Fruit fly (Drosophila melanogaster): ENCODE results near the gene PGRP-LC.

- TF ChIP-seq ATbp (GFP tag; optimal IDR thresholded peaks at IDR 0.05) (no peak), lmd (GFP tag; IDR thresholded peaks at IDR 0.05) (no peak), Dfd (GFP tag; optimal IDR thresholded peaks at IDR 0.05) (no peak), CG17328 (GFP tag; IDR thresholded peaks at IDR 0.05) (no peak), so (GFP tag; IDR thresholded peaks at IDR 0.05) (no peak), fd3F (GFP tag; optimal IDR thresholded peaks at IDR 0.05) (no peak), Poxn (GFP tag; IDR thresholded peaks at IDR 0.05) (no peak), psq (GFP tag; optimal IDR thresholded peaks at IDR 0.05) (no peak)
Measured at dm6 chr3L:9367431-9367867, 28.8 kb downstream of the PGRP-LC start.
